Worm (Caenorhabditis elegans) whole organism, L4 larva: Measurements from ENCODE around the gene Y41E3.6.

ENCODE experiments used
- D1046.2 ChIP-seq: fragments of 200-800 bp; sonication (Bioruptor generic); IDR thresholded peaks from 2 replicates; pipeline ENCODE4 v1.3.6; 2022; ENCODE audit warnings: missing genetic modification characterization, missing compliant biosample characterization
- F10B5.3 ChIP-seq: sonication (generic microtip); optimal IDR thresholded peaks from 2 replicates; lab custom pipeline; 2016; ENCODE audit warnings: mild to moderate bottlenecking, missing genetic modification characterization, missing compliant biosample characterization
- F26F4.8 ChIP-seq: fragments of 200-800 bp; sonication (Bioruptor generic); conservative IDR thresholded peaks from 2 replicates; pipeline ENCODE4 v1.3.6; 2022; ENCODE audit warnings: missing genetic modification characterization, missing compliant biosample characterization
- F37D6.2 ChIP-seq: sonication (generic microtip); optimal IDR thresholded peaks from 2 replicates; lab custom pipeline; 2016; ENCODE audit warnings: mild to moderate bottlenecking, missing genetic modification characterization, missing compliant biosample characterization
- T20F7.1 ChIP-seq: fragments of 200-800 bp; sonication (Bioruptor generic); optimal IDR thresholded peaks from 2 replicates; lab custom pipeline; 2018; ENCODE audit warnings: mild to moderate bottlenecking, missing genetic modification characterization, missing compliant biosample characterization
- T26A8.4 ChIP-seq: fragments of 200-800 bp; sonication (Bioruptor generic); IDR thresholded peaks from 2 replicates; pipeline ENCODE4 v1.3.6; 2022; ENCODE audit warnings: missing genetic modification characterization, missing compliant biosample characterization
- Y48G9A.11 ChIP-seq: fragments of 200-800 bp; sonication (Bioruptor generic); IDR thresholded peaks from 2 replicates; pipeline ENCODE4 v1.3.6; 2022; ENCODE audit warnings: missing genetic modification reagents, missing genetic modification characterization, missing compliant biosample characterization
- Y5F2A.4 ChIP-seq: fragments of 200-800 bp; sonication (Bioruptor generic); optimal IDR thresholded peaks from 2 replicates; lab custom pipeline; 2018; ENCODE audit warnings: mild to moderate bottlenecking, missing genetic modification characterization, missing compliant biosample characterization
- ZK337.2 ChIP-seq: fragments of 200-800 bp; sonication (Bioruptor generic); IDR thresholded peaks from 2 replicates; pipeline ENCODE4 v1.3.6; 2022; ENCODE audit warnings: missing genetic modification reagents, missing genetic modification characterization, missing compliant biosample characterization
- aha-1 ChIP-seq: fragments of 150-350 bp; peaks from one replicate; lab custom pipeline; 2014; ENCODE audit warnings: missing biosample characterization, missing genetic modification characterization
- aly-2 ChIP-seq: sonication (generic microtip); optimal IDR thresholded peaks from 2 replicates; lab custom pipeline; 2018; ENCODE audit warnings: missing biosample characterization, missing genetic modification characterization
- ceh-28 ChIP-seq: fragments of 150-350 bp; optimal IDR thresholded peaks from 2 replicates; lab custom pipeline; 2014; ENCODE audit warnings: missing biosample characterization, missing genetic modification reagents, missing genetic modification characterization
- ceh-32 ChIP-seq: sonication (generic microtip); optimal IDR thresholded peaks from 2 replicates; lab custom pipeline; 2016; ENCODE audit warnings: mild to moderate bottlenecking, missing genetic modification characterization, missing compliant biosample characterization; ENCODE audit not compliant: poor library complexity
- ceh-44 ChIP-seq: fragments of 200-800 bp; sonication (Bioruptor generic); IDR thresholded peaks from 2 replicates; pipeline ENCODE4 v1.3.6; 2022; ENCODE audit warnings: missing genetic modification reagents, missing genetic modification characterization, missing compliant biosample characterization
- ceh-62 ChIP-seq: sonication (generic microtip); optimal IDR thresholded peaks from 2 replicates; lab custom pipeline; 2017; ENCODE audit warnings: missing biosample characterization, missing genetic modification characterization
- ceh-82 ChIP-seq: sonication (generic microtip); optimal IDR thresholded peaks from 2 replicates; lab custom pipeline; 2017; ENCODE audit warnings: missing biosample characterization, missing genetic modification characterization
- ctbp-1 ChIP-seq: fragments of 200-800 bp; sonication (Bioruptor generic); IDR thresholded peaks from 2 replicates; pipeline ENCODE4 v1.3.6; 2022; ENCODE audit warnings: missing genetic modification reagents, missing genetic modification characterization, missing compliant biosample characterization
- daf-12 ChIP-seq: fragments of 150-350 bp; optimal IDR thresholded peaks from 2 replicates; lab custom pipeline; 2014; ENCODE audit warnings: missing biosample characterization, missing genetic modification reagents, missing genetic modification characterization
- daf-19 ChIP-seq: fragments of 200-800 bp; sonication (Bioruptor generic); conservative IDR thresholded peaks from 2 replicates; pipeline ENCODE4 v1.3.6; 2022; ENCODE audit warnings: missing genetic modification characterization, missing compliant biosample characterization
- dmd-8 ChIP-seq: fragments of 200-800 bp; sonication (Bioruptor generic); IDR thresholded peaks from 2 replicates; pipeline ENCODE4 v1.3.6; 2022; ENCODE audit warnings: missing genetic modification characterization, missing compliant biosample characterization
- dmd-9 ChIP-seq: fragments of 200-800 bp; sonication (Bioruptor generic); IDR thresholded peaks from 2 replicates; pipeline ENCODE4 v1.3.6; 2022; ENCODE audit warnings: missing genetic modification reagents, missing genetic modification characterization, missing compliant biosample characterization
- dpl-1 ChIP-seq: fragments of 150-350 bp; optimal IDR thresholded peaks from 2 replicates; lab custom pipeline; 2014; ENCODE audit warnings: missing biosample characterization, missing genetic modification reagents, missing genetic modification characterization
- duxl-1 ChIP-seq: sonication (generic microtip); optimal IDR thresholded peaks from 2 replicates; lab custom pipeline; 2016; ENCODE audit warnings: mild to moderate bottlenecking, missing genetic modification characterization, moderate library complexity, missing compliant biosample characterization; ENCODE audit not compliant: poor library complexity
- egl-43 ChIP-seq: fragments of 200-800 bp; sonication (Bioruptor generic); IDR thresholded peaks from 2 replicates; pipeline ENCODE4 v1.3.6; 2022; ENCODE audit warnings: missing genetic modification reagents, missing genetic modification characterization, missing compliant biosample characterization
- fkh-10 ChIP-seq: fragments of 150-350 bp; optimal IDR thresholded peaks from 2 replicates; lab custom pipeline; 2014; ENCODE audit warnings: missing biosample characterization, missing genetic modification reagents, missing genetic modification characterization
- fos-1 ChIP-seq: fragments of 150-350 bp; optimal IDR thresholded peaks from 2 replicates; lab custom pipeline; 2014; ENCODE audit warnings: missing biosample characterization, missing genetic modification characterization
- gei-8 ChIP-seq: fragments of 200-800 bp; sonication (Bioruptor generic); optimal IDR thresholded peaks from 2 replicates; lab custom pipeline; 2018; ENCODE audit warnings: mild to moderate bottlenecking, missing genetic modification characterization, missing compliant biosample characterization
- hif-1 ChIP-seq, 2 experiments: sonication (generic microtip); optimal IDR thresholded peaks; 2 replicates each; lab custom pipeline; 2016 to 2017; ENCODE audit warnings: missing compliant biosample characterization in 2 of 2, missing genetic modification characterization in 2 of 2, missing genetic modification reagents in 2 of 2, missing genotype in 2 of 2, mild to moderate bottlenecking in 1 of 2
- hmg-1.1 ChIP-seq: fragments of 200-800 bp; sonication (Bioruptor generic); IDR thresholded peaks from 2 replicates; pipeline ENCODE4 v1.3.6; 2022; ENCODE audit warnings: missing genetic modification reagents, missing genetic modification characterization, missing compliant biosample characterization
- lin-15B ChIP-seq: fragments of 150-350 bp; sonication (generic microtip); optimal IDR thresholded peaks from 3 replicates; lab custom pipeline; 2014; ENCODE audit warnings: missing biosample characterization, missing genetic modification characterization
- lsy-2 ChIP-seq, 2 experiments: fragments of 150-350 bp in 1 of 2; sonication (generic microtip) in 1 of 2; optimal IDR thresholded peaks; 2 replicates each; lab custom pipeline; 2014 to 2017; ENCODE audit warnings: missing biosample characterization in 2 of 2, missing genetic modification characterization in 2 of 2
- madf-9 ChIP-seq: fragments of 200-800 bp; sonication (Bioruptor generic); conservative IDR thresholded peaks from 2 replicates; pipeline ENCODE4 v1.3.6; 2022; ENCODE audit warnings: missing genetic modification reagents, missing genetic modification characterization, missing compliant biosample characterization
- mdt-29 ChIP-seq: fragments of 200-800 bp; sonication (Bioruptor generic); IDR thresholded peaks from 2 replicates; pipeline ENCODE4 v1.3.6; 2022; ENCODE audit warnings: missing genetic modification reagents, missing genetic modification characterization, missing compliant biosample characterization
- mxl-2 ChIP-seq: fragments of 200-800 bp; sonication (Bioruptor generic); conservative IDR thresholded peaks from 2 replicates; pipeline ENCODE4 v1.3.6; 2022; ENCODE audit warnings: missing genetic modification reagents, missing genetic modification characterization, missing compliant biosample characterization
- mxl-3 ChIP-seq: fragments of 200-800 bp; sonication (Bioruptor generic); optimal IDR thresholded peaks from 2 replicates; lab custom pipeline; 2018; ENCODE audit warnings: mild to moderate bottlenecking, missing genetic modification characterization, missing compliant biosample characterization
- nhr-10 ChIP-seq: fragments of 150-350 bp; optimal IDR thresholded peaks from 2 replicates; lab custom pipeline; 2014; ENCODE audit warnings: missing biosample characterization, missing genetic modification characterization
- nhr-102 ChIP-seq: sonication (generic microtip); optimal IDR thresholded peaks from 2 replicates; lab custom pipeline; 2016; ENCODE audit warnings: mild to moderate bottlenecking, missing genetic modification characterization, moderate library complexity, missing compliant biosample characterization
- nhr-28 ChIP-seq: fragments of 150-350 bp; optimal IDR thresholded peaks from 2 replicates; lab custom pipeline; 2014; ENCODE audit warnings: missing biosample characterization, missing genetic modification characterization
- nhr-6 ChIP-seq: fragments of 150-350 bp; optimal IDR thresholded peaks from 2 replicates; lab custom pipeline; 2014; ENCODE audit warnings: missing biosample characterization, missing genetic modification characterization
- nhr-77 ChIP-seq: fragments of 150-350 bp; optimal IDR thresholded peaks from 2 replicates; lab custom pipeline; 2014; ENCODE audit warnings: missing biosample characterization, missing genetic modification characterization
- pha-4 ChIP-seq, 2 experiments: fragments of 150-350 bp in 1 of 2; fragments of 200-800 bp in 1 of 2; sonication (Bioruptor generic) in 1 of 2; IDR thresholded peaks in 1 of 2; optimal IDR thresholded peaks in 1 of 2; 2 replicates each; pipeline versions ENCODE4 v1.3.6 to Lab custom; 2014 to 2022; ENCODE audit warnings: missing genetic modification characterization in 2 of 2, missing genetic modification reagents in 2 of 2, missing biosample characterization in 1 of 2, missing compliant biosample characterization in 1 of 2
- php-3 ChIP-seq: fragments of 200-800 bp; sonication (Bioruptor generic); IDR thresholded peaks from 2 replicates; pipeline ENCODE4 v1.3.6; 2022; ENCODE audit warnings: missing genetic modification reagents, missing genetic modification characterization, missing compliant biosample characterization
- pqm-1 ChIP-seq: sonication (generic microtip); optimal IDR thresholded peaks from 2 replicates; lab custom pipeline; 2017; ENCODE audit warnings: missing biosample characterization, missing genetic modification characterization
- snpc-4 ChIP-seq: fragments of 150-350 bp; optimal IDR thresholded peaks from 2 replicates; lab custom pipeline; 2014; ENCODE audit warnings: missing biosample characterization, missing genetic modification characterization
- spr-1 ChIP-seq: sonication (generic microtip); optimal IDR thresholded peaks from 2 replicates; lab custom pipeline; 2016; ENCODE audit warnings: mild to moderate bottlenecking, missing genetic modification characterization, missing compliant biosample characterization
- tra-1 ChIP-seq: fragments of 200-800 bp; sonication (Bioruptor generic); IDR thresholded peaks from 2 replicates; pipeline ENCODE4 v1.3.6; 2022; ENCODE audit warnings: missing genetic modification reagents, missing genetic modification characterization, missing compliant biosample characterization
- vab-7 ChIP-seq: fragments of 200-800 bp; sonication (Bioruptor generic); IDR thresholded peaks from 2 replicates; pipeline ENCODE4 v1.3.6; 2022; ENCODE audit warnings: missing genetic modification reagents, missing genetic modification characterization, missing compliant biosample characterization
- zfp-3 ChIP-seq: fragments of 200-800 bp; sonication (Bioruptor generic); conservative IDR thresholded peaks from 2 replicates; pipeline ENCODE4 v1.3.6; 2022; ENCODE audit warnings: missing genetic modification reagents, missing genetic modification characterization, missing compliant biosample characterization
- ztf-11 ChIP-seq: fragments of 150-350 bp; optimal IDR thresholded peaks from 2 replicates; lab custom pipeline; 2014; ENCODE audit warnings: missing biosample characterization, missing genetic modification characterization

Gene Y41E3.6

DNA sequence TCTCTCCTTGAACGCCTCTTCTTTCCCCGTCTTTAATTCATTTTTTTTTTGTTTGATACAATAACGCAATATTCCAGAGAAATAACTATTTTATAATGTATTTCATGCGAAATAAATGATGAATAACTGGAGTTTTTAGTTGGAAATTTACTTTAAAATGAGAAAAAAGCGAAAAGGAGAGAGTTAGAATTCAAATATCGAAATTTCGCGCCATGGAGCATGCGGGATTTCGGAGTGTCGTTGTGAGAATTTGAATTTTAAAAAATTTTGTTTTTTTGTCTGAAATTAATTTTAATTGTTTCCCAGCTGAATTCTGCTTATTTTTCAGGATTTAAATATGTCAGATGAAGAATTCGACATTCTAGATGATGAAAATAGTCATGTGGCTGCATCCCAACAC lies 18.8 kb downstream of the Y41E3.6 start, which contains the start of gene fcd-2 (continued):
- no peak for TF ChIP-seq F10B5.3 (tag; lab: Kevin White, UChicago)
- TF ChIP-seq nhr-6 = no peak
- no peak for TF ChIP-seq ZK337.2 (GFP tag; lab: Robert Waterston, UW)
- no peak for TF ChIP-seq ztf-11 (tag; lab: Kevin White, UChicago)
- TF ChIP-seq dmd-8 (GFP tag; lab: Robert Waterston, UW) = no peak
- no peak for TF ChIP-seq egl-43
- no peak for TF ChIP-seq duxl-1 (tag; lab: Kevin White, UChicago)
- TF ChIP-seq nhr-102 = no peak
- TF ChIP-seq dmd-9 (GFP tag; lab: Robert Waterston, UW) = no peak
- TF ChIP-seq mxl-2 (GFP tag; lab: Robert Waterston, UW) = no peak
- TF ChIP-seq lin-15B (tag; lab: Kevin White, UChicago) = no peak
- no peak for TF ChIP-seq T26A8.4 (GFP tag; lab: Robert Waterston, UW)
- no peak for TF ChIP-seq hif-1 (tag; optimal IDR thresholded peaks at IDR 0.05; lab: Kevin White, UChicago)
- no peak for TF ChIP-seq hmg-1.1
- no peak for TF ChIP-seq php-3
- TF ChIP-seq T20F7.1 = no peak
- TF ChIP-seq mxl-3 (GFP tag; lab: Kevin White, UChicago) = no peak
- TF ChIP-seq aha-1 (tag; lab: Kevin White, UChicago) = peak; percentile 59
- TF ChIP-seq snpc-4 = no peak
- no peak for TF ChIP-seq nhr-10 (tag; lab: Kevin White, UChicago)
- no peak for TF ChIP-seq ceh-32
- no peak for TF ChIP-seq ceh-62
- no peak for TF ChIP-seq mdt-29
- no peak for TF ChIP-seq fos-1 (tag; lab: Kevin White, UChicago)
- TF ChIP-seq Y5F2A.4 = no peak
- TF ChIP-seq Y48G9A.11 (GFP tag; lab: Robert Waterston, UW) = peak; percentile 94
- TF ChIP-seq pqm-1 = no peak
- TF ChIP-seq ceh-28 (tag; lab: Kevin White, UChicago) = no peak
- 0 out of 2 replicates have a peak, but pooled peaks have one; percentile 28 for TF ChIP-seq pha-4 (GFP tag; IDR thresholded peaks at IDR 0.05; lab: Robert Waterston, UW)
- no peak for TF ChIP-seq pha-4 (tag; optimal IDR thresholded peaks at IDR 0.05; lab: Kevin White, UChicago)
- TF ChIP-seq daf-12 (tag; lab: Kevin White, UChicago) = no peak
- no peak for TF ChIP-seq vab-7 (GFP tag; lab: Robert Waterston, UW)
- no peak for TF ChIP-seq spr-1
- no peak for TF ChIP-seq aly-2 (tag; lab: Kevin White, UChicago)
- no peak for TF ChIP-seq tra-1 (GFP tag; lab: Robert Waterston, UW)
- TF ChIP-seq ceh-44 (GFP tag; lab: Robert Waterston, UW) = no peak
- TF ChIP-seq daf-19 = no peak
- peak; percentile 56 to 69 for TF ChIP-seq lsy-2 (tag; optimal IDR thresholded peaks at IDR 0.05; lab: Kevin White, UChicago)
- no peak for TF ChIP-seq ceh-82 (tag; lab: Kevin White, UChicago)
- no peak for TF ChIP-seq madf-9 (GFP tag; lab: Robert Waterston, UW)
- TF ChIP-seq fkh-10 (GFP tag; lab: Kevin White, UChicago) = no peak
- no peak for TF ChIP-seq F26F4.8 (GFP tag; lab: Robert Waterston, UW)
- TF ChIP-seq D1046.2 (GFP tag; lab: Robert Waterston, UW) = no peak
- TF ChIP-seq ctbp-1 = 0 out of 2 replicates have a peak, but pooled peaks have one; percentile 20
- no peak for TF ChIP-seq F37D6.2 (tag; lab: Kevin White, UChicago)
- TF ChIP-seq zfp-3 (GFP tag; lab: Robert Waterston, UW) = no peak
- TF ChIP-seq gei-8 (GFP tag; lab: Kevin White, UChicago) = no peak
- peak; percentile 89 for TF ChIP-seq dpl-1 (GFP tag; lab: Kevin White, UChicago)
- TF ChIP-seq nhr-28 (tag; lab: Kevin White, UChicago) = no peak
- no peak for TF ChIP-seq nhr-77
